Worm (Caenorhabditis elegans) whole organism, L3 larva: ENCODE results near the gene rsp-4.

Experiments used
- ama-1 ChIP-seq: fragments of 150-350 bp; optimal IDR thresholded peaks from 2 replicates; lab custom pipeline; 2018
- elt-1 ChIP-seq: fragments of 150-350 bp; optimal IDR thresholded peaks from 2 replicates; lab custom pipeline; 2014; ENCODE audit warnings: missing biosample characterization, missing genetic modification characterization
- elt-3 ChIP-seq, 3 experiments: fragments of 150-350 bp in 1 of 3; sonication (generic microtip) in 2 of 3; optimal IDR thresholded peaks; 2 replicates in 2 of 3; 4 replicates in 1 of 3; lab custom pipeline; 2014 to 2017; ENCODE audit warnings: missing biosample characterization in 3 of 3, missing genetic modification characterization in 3 of 3
- fos-1 ChIP-seq: fragments of 150-350 bp; optimal IDR thresholded peaks from 2 replicates; lab custom pipeline; 2014; ENCODE audit warnings: missing biosample characterization, missing genetic modification characterization
- lin-15B ChIP-seq: fragments of 150-350 bp; optimal IDR thresholded peaks from 2 replicates; lab custom pipeline; 2014; ENCODE audit warnings: missing biosample characterization, missing genetic modification characterization
- nhr-28 ChIP-seq: fragments of 150-350 bp; optimal IDR thresholded peaks from 2 replicates; lab custom pipeline; 2014; ENCODE audit warnings: missing biosample characterization, missing genetic modification characterization
- nhr-67 ChIP-seq: fragments of 150-350 bp; optimal IDR thresholded peaks from 2 replicates; lab custom pipeline; 2014; ENCODE audit warnings: missing biosample characterization, missing genetic modification characterization

- TF ChIP-seq ama-1 (no peak), lin-15B (tag; lab: Kevin White, UChicago) (no peak), fos-1 (tag; lab: Kevin White, UChicago) (no peak), elt-3 (tag; optimal IDR thresholded peaks at IDR 0.05; lab: Kevin White, UChicago) (no peak), nhr-28 (no peak), elt-1 (tag; lab: Kevin White, UChicago) (no peak), nhr-67 (tag; lab: Kevin White, UChicago) (no peak)
These were observed 49.0 kb upstream of the rsp-4 start, which contains the start of gene F07F6.1 for ce11 chrII:5437586-5437985.
